In the genomic region with DNA sequence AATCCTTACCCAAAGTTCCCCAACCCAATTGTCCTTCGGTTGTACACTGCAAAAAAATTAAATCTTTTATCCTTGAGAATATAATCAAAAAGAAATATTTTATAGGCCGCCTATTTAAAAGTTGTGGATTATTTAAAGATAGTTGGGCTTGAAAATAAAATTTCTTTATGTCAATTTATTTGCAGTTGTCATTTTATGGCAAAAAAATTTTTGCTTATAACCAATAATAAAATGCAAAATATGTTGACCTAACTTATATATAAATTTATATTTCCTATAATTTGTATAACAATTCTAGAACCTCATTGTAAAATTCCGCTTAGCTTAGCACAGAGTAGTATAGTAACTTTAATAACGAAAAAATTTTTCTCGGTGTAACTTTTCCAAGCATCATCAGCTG, we compare ENCODE assay signal across 1 fruit fly cellular context.
A peak's percentile ranks its signal among the peaks of the same experiment; 100 is the strongest.
TF ChIP-seq lines count a peak whose summit lies in the region.

No protein-coding gene starts in this region.

TF ChIP-seq in whole organism, embryonic, 481 proteins besides CTCF, POLR2A, EP300 and RAD21 (continued from another document and continues in another):
- TF ChIP-seq CG8478 (optimal IDR thresholded peaks at IDR 0.05; lab: Kevin White, UChicago) (no peak), tll (GFP tag; optimal IDR thresholded peaks at IDR 0.05; lab: Kevin White, UChicago) (no peak), CG4617 (GFP tag; optimal IDR thresholded peaks at IDR 0.05; lab: Kevin White, UChicago; ENCODE audit: borderline replicate concordance) (no peak), CG1647 (GFP tag; optimal IDR thresholded peaks at IDR 0.05; lab: Kevin White, UChicago) (no peak), org-1 (GFP tag; optimal IDR thresholded peaks at IDR 0.05; lab: Kevin White, UChicago) (peak; percentile 3), bcd (GFP tag; optimal IDR thresholded peaks at IDR 0.05; lab: Kevin White, UChicago) (peak; percentile 4), Hr51 (GFP tag; optimal IDR thresholded peaks at IDR 0.05; lab: Kevin White, UChicago) (peak in 1 of 2 experiments; percentile 53), ro (GFP tag; IDR thresholded peaks at IDR 0.05; lab: Robert Waterston, UW) (no peak), Dbx (GFP tag; IDR thresholded peaks at IDR 0.05; lab: Robert Waterston, UW) (no peak), ac (GFP tag; optimal IDR thresholded peaks at IDR 0.05; lab: Kevin White, UChicago) (no peak), Hmr (GFP tag; optimal IDR thresholded peaks at IDR 0.05; lab: Kevin White, UChicago) (peak; percentile 55), Camta (GFP tag; optimal IDR thresholded peaks at IDR 0.05; lab: Kevin White, UChicago) (no peak), pb (GFP tag; optimal IDR thresholded peaks at IDR 0.05; lab: Kevin White, UChicago) (no peak), CG7556 (GFP tag; optimal IDR thresholded peaks at IDR 0.05; lab: Kevin White, UChicago) (peak; percentile 73), Fer1 (GFP tag; optimal IDR thresholded peaks at IDR 0.05; lab: Kevin White, UChicago) (peak; percentile 51), CG4328 (GFP tag; optimal IDR thresholded peaks at IDR 0.05; lab: Kevin White, UChicago) (no peak), sob (GFP tag; IDR thresholded peaks at IDR 0.05; lab: Robert Waterston, UW) (no peak), scrt (GFP tag; optimal IDR thresholded peaks at IDR 0.05; lab: Kevin White, UChicago) (no peak), otp (GFP tag; IDR thresholded peaks at IDR 0.05; lab: Robert Waterston, UW) (no peak), Sox100B (GFP tag; optimal IDR thresholded peaks at IDR 0.05; lab: Kevin White, UChicago) (peak; percentile 39), CG6175 (GFP tag; IDR thresholded peaks at IDR 0.05; lab: Robert Waterston, UW) (no peak), ci (GFP tag; IDR thresholded peaks at IDR 0.05; lab: Robert Waterston, UW) (no peak), ash1 (GFP tag; optimal IDR thresholded peaks at IDR 0.05; lab: Kevin White, UChicago) (no peak), mam (GFP tag; optimal IDR thresholded peaks at IDR 0.05; lab: Kevin White, UChicago) (no peak), grau (tag; optimal IDR thresholded peaks at IDR 0.05; lab: Kevin White, UChicago) (peak; percentile 58), TFAM (GFP tag; optimal IDR thresholded peaks at IDR 0.05; lab: Kevin White, UChicago) (no peak), Kr (GFP tag; optimal IDR thresholded peaks at IDR 0.05; lab: Kevin White, UChicago) (no peak), MTF-1 (GFP tag; optimal IDR thresholded peaks at IDR 0.05; lab: Kevin White, UChicago; ENCODE audit: borderline replicate concordance) (no peak), knrl (GFP tag; IDR thresholded peaks at IDR 0.05; lab: Robert Waterston, UW; ENCODE audit: partially characterized antibody) (no peak), CG3407 (GFP tag; optimal IDR thresholded peaks at IDR 0.05; lab: Kevin White, UChicago) (no peak), HLHmδ (GFP tag; optimal IDR thresholded peaks at IDR 0.05; lab: Kevin White, UChicago) (no peak), B-H2 (GFP tag; optimal IDR thresholded peaks at IDR 0.05; lab: Kevin White, UChicago) (no peak), toy (GFP tag; IDR thresholded peaks at IDR 0.05; lab: Robert Waterston, UW) (no peak), NC2β (GFP tag; optimal IDR thresholded peaks at IDR 0.05; lab: Kevin White, UChicago) (no peak), mld (GFP tag; IDR thresholded peaks at IDR 0.05; lab: Robert Waterston, UW; ENCODE audit: partially characterized antibody) (no peak), nom (GFP tag; optimal IDR thresholded peaks at IDR 0.05; lab: Kevin White, UChicago) (no peak), wor (GFP tag; IDR thresholded peaks at IDR 0.05; lab: Robert Waterston, UW) (no peak), Dfd (GFP tag; optimal IDR thresholded peaks at IDR 0.05; lab: Kevin White, UChicago) (no peak), ERR (GFP tag; optimal IDR thresholded peaks at IDR 0.05; lab: Kevin White, UChicago) (no peak), Rfx (GFP tag; IDR thresholded peaks at IDR 0.05; lab: Robert Waterston, UW) (no peak), gcm2 (GFP tag; optimal IDR thresholded peaks at IDR 0.05; lab: Kevin White, UChicago) (no peak), bab2 (GFP tag; optimal IDR thresholded peaks at IDR 0.05; lab: Kevin White, UChicago) (no peak), CG2678 (tag; optimal IDR thresholded peaks at IDR 0.05; lab: Kevin White, UChicago) (peak; percentile 73), CG10462 (GFP tag; optimal IDR thresholded peaks at IDR 0.05; lab: Kevin White, UChicago) (no peak), Dip3 (GFP tag; optimal IDR thresholded peaks at IDR 0.05; lab: Kevin White, UChicago) (no peak), grn (GFP tag; optimal IDR thresholded peaks at IDR 0.05; lab: Kevin White, UChicago) (no peak), CG12155 (GFP tag; optimal IDR thresholded peaks at IDR 0.05; lab: Kevin White, UChicago) (no peak), kah (GFP tag; optimal IDR thresholded peaks at IDR 0.05; lab: Kevin White, UChicago) (no peak), CG6272 (GFP tag; IDR thresholded peaks at IDR 0.05; lab: Robert Waterston, UW) (no peak), cas (GFP tag; IDR thresholded peaks at IDR 0.05; lab: Robert Waterston, UW) (no peak), CG18764 (GFP tag; optimal IDR thresholded peaks at IDR 0.05; lab: Kevin White, UChicago) (no peak), CG10431 (GFP tag; optimal IDR thresholded peaks at IDR 0.05; lab: Kevin White, UChicago) (no peak), CG2129 (GFP tag; IDR thresholded peaks at IDR 0.05; lab: Robert Waterston, UW; ENCODE audit: partially characterized antibody) (no peak), CG4404 (GFP tag; IDR thresholded peaks at IDR 0.05; lab: Robert Waterston, UW) (no peak), NFAT (GFP tag; IDR thresholded peaks at IDR 0.05; lab: Robert Waterston, UW) (no peak), CG6791 (GFP tag; IDR thresholded peaks at IDR 0.05; lab: Robert Waterston, UW; ENCODE audit: partially characterized antibody) (no peak), fu2 (GFP tag; optimal IDR thresholded peaks at IDR 0.05; lab: Kevin White, UChicago) (no peak), croc (GFP tag; conservative IDR thresholded peaks at IDR 0.05; lab: Robert Waterston, UW) (no peak), jing (GFP tag; optimal IDR thresholded peaks at IDR 0.05; lab: Kevin White, UChicago) (no peak), CG17612 (GFP tag; IDR thresholded peaks at IDR 0.05; lab: Robert Waterston, UW) (no peak), salm (tag; optimal IDR thresholded peaks at IDR 0.05; lab: Kevin White, UChicago) (no peak), CG1602 (GFP tag; optimal IDR thresholded peaks at IDR 0.05; lab: Kevin White, UChicago) (peak; percentile 20), schlank (tag; optimal IDR thresholded peaks at IDR 0.05; lab: Kevin White, UChicago) (no peak), CG15601 (tag; optimal IDR thresholded peaks at IDR 0.05; lab: Kevin White, UChicago) (no peak), prd (optimal IDR thresholded peaks at IDR 0.05; lab: Kevin White, UChicago) (no peak), prd (GFP tag; IDR thresholded peaks at IDR 0.05; lab: Robert Waterston, UW) (no peak), CG3065 (GFP tag; optimal IDR thresholded peaks at IDR 0.05; lab: Kevin White, UChicago) (no peak), CrebB (tag; optimal IDR thresholded peaks at IDR 0.05; lab: Kevin White, UChicago) (no peak), HLH4C (GFP tag; IDR thresholded peaks at IDR 0.05; lab: Robert Waterston, UW; ENCODE audit: partially characterized antibody) (no peak), CG11695 (GFP tag; IDR thresholded peaks at IDR 0.05; lab: Robert Waterston, UW) (no peak), HmgZ (tag; optimal IDR thresholded peaks at IDR 0.05; lab: Kevin White, UChicago) (no peak), maf-S (GFP tag; optimal IDR thresholded peaks at IDR 0.05; lab: Kevin White, UChicago) (no peak), lab (GFP tag; optimal IDR thresholded peaks at IDR 0.05; lab: Kevin White, UChicago) (peak; percentile 51), row (GFP tag; IDR thresholded peaks at IDR 0.05; lab: Robert Waterston, UW) (peak; percentile 35; the same call in 1 of the 3 replicates), CG11723 (GFP tag; optimal IDR thresholded peaks at IDR 0.05; lab: Kevin White, UChicago) (no peak), Hr78 (GFP tag; optimal IDR thresholded peaks at IDR 0.05; lab: Kevin White, UChicago) (no peak), pho (GFP tag; optimal IDR thresholded peaks at IDR 0.05; lab: Kevin White, UChicago) (no peak), dmrt11E (tag; optimal IDR thresholded peaks at IDR 0.05; lab: Kevin White, UChicago) (no peak), CG6683 (GFP tag; optimal IDR thresholded peaks at IDR 0.05; lab: Kevin White, UChicago) (no peak), CG18476 (GFP tag; optimal IDR thresholded peaks at IDR 0.05; lab: Kevin White, UChicago) (no peak), CG17361 (GFP tag; IDR thresholded peaks at IDR 0.05; lab: Robert Waterston, UW) (peak; percentile 57; the same call in 2 of the 3 replicates), Optix (GFP tag; IDR thresholded peaks at IDR 0.05; lab: Robert Waterston, UW) (no peak), CG4820 (GFP tag; optimal IDR thresholded peaks at IDR 0.05; lab: Kevin White, UChicago) (no peak), CG17829 (tag; optimal IDR thresholded peaks at IDR 0.05; lab: Kevin White, UChicago) (no peak), Sox102F (GFP tag; optimal IDR thresholded peaks at IDR 0.05; lab: Kevin White, UChicago) (peak; percentile 40), Lpt (GFP tag; optimal IDR thresholded peaks at IDR 0.05; lab: Kevin White, UChicago) (no peak), zen (tag; optimal IDR thresholded peaks at IDR 0.05; lab: Kevin White, UChicago) (no peak), CHES-1-like (GFP tag; optimal IDR thresholded peaks at IDR 0.05; lab: Kevin White, UChicago) (no peak), gem (tag; optimal IDR thresholded peaks at IDR 0.05; lab: Kevin White, UChicago) (peak; percentile 67), fd96Cb (tag; optimal IDR thresholded peaks at IDR 0.05; lab: Kevin White, UChicago) (no peak), CG9932 (GFP tag; IDR thresholded peaks at IDR 0.05; lab: Robert Waterston, UW) (no peak), Xrp1 (GFP tag; IDR thresholded peaks at IDR 0.05; lab: Robert Waterston, UW) (no peak), Gug (GFP tag; IDR thresholded peaks at IDR 0.05; lab: Robert Waterston, UW) (no peak), CG6765 (GFP tag; optimal IDR thresholded peaks at IDR 0.05; lab: Kevin White, UChicago) (no peak), Dek (tag; optimal IDR thresholded peaks at IDR 0.05; lab: Kevin White, UChicago) (no peak), rib (GFP tag; IDR thresholded peaks at IDR 0.05; lab: Robert Waterston, UW) (no peak), Ssrp (tag; optimal IDR thresholded peaks at IDR 0.05; lab: Kevin White, UChicago) (no peak), CG11504 (tag; optimal IDR thresholded peaks at IDR 0.05; lab: Kevin White, UChicago) (peak; percentile 70), D19B (GFP tag; optimal IDR thresholded peaks at IDR 0.05; lab: Kevin White, UChicago) (no peak), Tbp (GFP tag; optimal IDR thresholded peaks at IDR 0.05; lab: Kevin White, UChicago) (no peak), CG32532 (GFP tag; IDR thresholded peaks at IDR 0.05; lab: Robert Waterston, UW) (no peak), Rx (GFP tag; IDR thresholded peaks at IDR 0.05; lab: Robert Waterston, UW) (no peak), CG3163 (GFP tag; optimal IDR thresholded peaks at IDR 0.05; lab: Kevin White, UChicago) (no peak), stwl (tag; optimal IDR thresholded peaks at IDR 0.05; lab: Kevin White, UChicago) (no peak), wdn (GFP tag; IDR thresholded peaks at IDR 0.05; lab: Robert Waterston, UW) (no peak), CG12236 (GFP tag; optimal IDR thresholded peaks at IDR 0.05; lab: Kevin White, UChicago) (no peak), MESR4 (GFP tag; optimal IDR thresholded peaks at IDR 0.05; lab: Kevin White, UChicago) (no peak), CG10274 (GFP tag; optimal IDR thresholded peaks at IDR 0.05; lab: Kevin White, UChicago) (no peak), nerfin-2 (GFP tag; IDR thresholded peaks at IDR 0.05; lab: Robert Waterston, UW; ENCODE audit: partially characterized antibody) (no peak), CG12769 (tag; optimal IDR thresholded peaks at IDR 0.05; lab: Kevin White, UChicago) (no peak), gcm (GFP tag; optimal IDR thresholded peaks at IDR 0.05; lab: Kevin White, UChicago) (no peak), CG6854 (GFP tag; optimal IDR thresholded peaks at IDR 0.05; lab: Kevin White, UChicago) (no peak), CG16815 (GFP tag; optimal IDR thresholded peaks at IDR 0.05; lab: Kevin White, UChicago) (no peak), CG15479 (GFP tag; optimal IDR thresholded peaks at IDR 0.05; lab: Kevin White, UChicago) (no peak), zf30C (GFP tag; optimal IDR thresholded peaks at IDR 0.05; lab: Kevin White, UChicago) (no peak), Nf-YB (GFP tag; optimal IDR thresholded peaks at IDR 0.05; lab: Kevin White, UChicago) (no peak), CG2199 (GFP tag; IDR thresholded peaks at IDR 0.05; lab: Robert Waterston, UW) (no peak), Xbp1 (GFP tag; optimal IDR thresholded peaks at IDR 0.05; lab: Kevin White, UChicago) (no peak), Doc2 (GFP tag; IDR thresholded peaks at IDR 0.05; lab: Robert Waterston, UW) (no peak), br (optimal IDR thresholded peaks at IDR 0.05; lab: Kevin White, UChicago) (no peak), CG10147 (GFP tag; optimal IDR thresholded peaks at IDR 0.05; lab: Kevin White, UChicago) (peak; percentile 48), CG4854 (GFP tag; optimal IDR thresholded peaks at IDR 0.05; lab: Kevin White, UChicago) (no peak), Usf (GFP tag; optimal IDR thresholded peaks at IDR 0.05; lab: Kevin White, UChicago) (no peak), CoRest (tag; optimal IDR thresholded peaks at IDR 0.05; lab: Kevin White, UChicago) (peak; percentile 51), dati (GFP tag; IDR thresholded peaks at IDR 0.05; lab: Robert Waterston, UW) (no peak), CG17328 (GFP tag; IDR thresholded peaks at IDR 0.05; lab: Robert Waterston, UW) (no peak), Ravus (GFP tag; IDR thresholded peaks at IDR 0.05; lab: Robert Waterston, UW) (no peak), Fer3 (tag; optimal IDR thresholded peaks at IDR 0.05; lab: Kevin White, UChicago) (peak; percentile 6), HLH54F (GFP tag; optimal IDR thresholded peaks at IDR 0.05; lab: Kevin White, UChicago) (no peak), da (GFP tag; optimal IDR thresholded peaks at IDR 0.05; lab: Kevin White, UChicago) (no peak), CG13894 (tag; optimal IDR thresholded peaks at IDR 0.05; lab: Kevin White, UChicago) (no peak), trh (GFP tag; optimal IDR thresholded peaks at IDR 0.05; lab: Kevin White, UChicago) (no peak), dimm (GFP tag; IDR thresholded peaks at IDR 0.05; lab: Robert Waterston, UW) (no peak), sna (GFP tag; IDR thresholded peaks at IDR 0.05; lab: Robert Waterston, UW; ENCODE audit: partially characterized antibody) (no peak), CG11398 (GFP tag; optimal IDR thresholded peaks at IDR 0.05; lab: Kevin White, UChicago) (no peak)
